Fruit fly (Drosophila melanogaster) whole organism, embryonic: Measurements from ENCODE around the gene Pnn.

Experiments
- Abd-B ChIP-seq: fragments of 200-800 bp; sonication (Bioruptor generic); optimal IDR thresholded peaks from 2 replicates; lab custom pipeline; 2018; ENCODE audit warnings: missing biosample characterization, mild to moderate bottlenecking, missing genetic modification characterization, moderate library complexity
- B-H1 ChIP-seq: fragments of 200-800 bp; sonication (Bioruptor generic); IDR thresholded peaks from 3 replicates; pipeline ENCODE4 v1.3.6; 2022; ENCODE audit warnings: missing biosample characterization, missing genetic modification characterization
- CG10565 ChIP-seq: fragments of 200-800 bp; sonication (Bioruptor generic); optimal IDR thresholded peaks from 3 replicates; lab custom pipeline; 2016; ENCODE audit warnings: missing biosample characterization, mild to moderate bottlenecking, missing genetic modification characterization
- CG11093 ChIP-seq: fragments of 200-800 bp; sonication (Bioruptor generic); IDR thresholded peaks from 3 replicates; pipeline ENCODE4 v1.3.6; 2022; ENCODE audit warnings: missing biosample characterization, missing genetic modification characterization
- CG11723 ChIP-seq: fragments of 200-800 bp; sonication (Bioruptor generic); optimal IDR thresholded peaks from 2 replicates; lab custom pipeline; 2017; ENCODE audit warnings: missing biosample characterization, mild to moderate bottlenecking, missing genetic modification characterization
- CG12659 ChIP-seq: fragments of 200-800 bp; sonication (Bioruptor generic); optimal IDR thresholded peaks from 3 replicates; lab custom pipeline; 2017; ENCODE audit warnings: mild to moderate bottlenecking, missing biosample characterization, missing genetic modification reagents, missing genetic modification characterization
- CG15073 ChIP-seq: fragments of 200-800 bp; sonication (Bioruptor generic); optimal IDR thresholded peaks from 2 replicates; lab custom pipeline; 2016; ENCODE audit warnings: missing biosample characterization, missing genetic modification characterization
- CG15479 ChIP-seq: fragments of 200-800 bp; sonication (Bioruptor generic); optimal IDR thresholded peaks from 3 replicates; lab custom pipeline; 2019; ENCODE audit warnings: missing biosample characterization, mild to moderate bottlenecking, missing genetic modification characterization, moderate library complexity
- CG16813 ChIP-seq: fragments of 200-800 bp; sonication (Bioruptor generic); IDR thresholded peaks from 3 replicates; pipeline ENCODE4 v1.3.6; 2022; ENCODE audit warnings: missing biosample characterization, missing genetic modification characterization; ENCODE audit not compliant: partially characterized antibody
- CG17186 ChIP-seq: fragments of 200-800 bp; sonication (Bioruptor generic); optimal IDR thresholded peaks from 3 replicates; lab custom pipeline; 2017; ENCODE audit warnings: missing biosample characterization, missing genetic modification reagents, missing genetic modification characterization
- CG17361 ChIP-seq: fragments of 200-800 bp; sonication (Bioruptor generic); IDR thresholded peaks from 3 replicates; pipeline ENCODE4 v1.3.6; 2022; ENCODE audit warnings: missing biosample characterization, missing genetic modification characterization
- CG17568 ChIP-seq: fragments of 200-800 bp; sonication (Bioruptor generic); optimal IDR thresholded peaks from 2 replicates; lab custom pipeline; 2018; ENCODE audit warnings: missing biosample characterization, mild to moderate bottlenecking, missing genetic modification characterization, moderate library complexity
- CG18764 ChIP-seq: fragments of 200-800 bp; sonication (Bioruptor generic); optimal IDR thresholded peaks from 3 replicates; lab custom pipeline; 2016; ENCODE audit warnings: missing biosample characterization, missing genetic modification characterization
- CG3726 ChIP-seq: fragments of 200-800 bp; sonication (Bioruptor generic); IDR thresholded peaks from 3 replicates; pipeline ENCODE4, ENCODE4 v1.3.6; 2022; ENCODE audit warnings: missing biosample characterization, missing genetic modification characterization
- CG6654 ChIP-seq: fragments of 200-800 bp; sonication (Bioruptor generic); optimal IDR thresholded peaks from 2 replicates; lab custom pipeline; 2017; ENCODE audit warnings: missing biosample characterization, mild to moderate bottlenecking, missing genetic modification characterization
- CG6765 ChIP-seq: fragments of 200-800 bp; sonication (Bioruptor generic); optimal IDR thresholded peaks from 3 replicates; lab custom pipeline; 2017; ENCODE audit warnings: missing biosample characterization, mild to moderate bottlenecking, missing genetic modification characterization
- CG8944 ChIP-seq: fragments of 200-800 bp; sonication (Bioruptor generic); optimal IDR thresholded peaks from 3 replicates; lab custom pipeline; 2016; ENCODE audit warnings: missing biosample characterization, missing genetic modification characterization
- D19B ChIP-seq: fragments of 200-800 bp; sonication (Bioruptor generic); optimal IDR thresholded peaks from 2 replicates; lab custom pipeline; 2017; ENCODE audit warnings: missing biosample characterization, mild to moderate bottlenecking, missing genetic modification characterization
- Deaf1 ChIP-seq: fragments of 200-800 bp; optimal IDR thresholded peaks from 3 replicates; lab custom pipeline; 2019; ENCODE audit warnings: missing biosample characterization, mild to moderate bottlenecking, missing genetic modification characterization, moderate library complexity
- Dp ChIP-seq: fragments of 200-800 bp; sonication (Bioruptor generic); optimal IDR thresholded peaks from 2 replicates; lab custom pipeline; 2018; ENCODE audit warnings: missing biosample characterization, mild to moderate bottlenecking, missing genetic modification characterization, moderate library complexity
- Ets65A ChIP-seq: fragments of 200-800 bp; sonication (Bioruptor generic); peaks from one replicate; lab custom pipeline; 2016; ENCODE audit warnings: missing biosample characterization, missing genetic modification characterization
- Fer2 ChIP-seq: fragments of 200-800 bp; sonication (Bioruptor generic); optimal IDR thresholded peaks from 2 replicates; lab custom pipeline; 2018; ENCODE audit warnings: missing biosample characterization, mild to moderate bottlenecking, missing genetic modification characterization, moderate library complexity
- H2.0 ChIP-seq: fragments of 200-800 bp; sonication (Bioruptor generic); IDR thresholded peaks from 2 replicates; pipeline ENCODE4 v1.3.6; 2022; ENCODE audit warnings: missing biosample characterization, missing genetic modification characterization
- Hmr ChIP-seq: fragments of 200-800 bp; sonication (Bioruptor generic); optimal IDR thresholded peaks from 3 replicates; lab custom pipeline; 2017; ENCODE audit warnings: mild to moderate bottlenecking, missing biosample characterization, missing genetic modification reagents, missing genetic modification characterization
- Hsf ChIP-seq: fragments of 200-800 bp; sonication (Bioruptor generic); optimal IDR thresholded peaks from 3 replicates; lab custom pipeline; 2016; ENCODE audit warnings: missing biosample characterization, missing genetic modification characterization
- Mes4 ChIP-seq: fragments of 200-800 bp; sonication (Bioruptor generic); optimal IDR thresholded peaks from 2 replicates; lab custom pipeline; 2016; ENCODE audit warnings: missing biosample characterization, missing genetic modification characterization
- NC2β ChIP-seq: fragments of 200-800 bp; sonication (Bioruptor generic); optimal IDR thresholded peaks from 2 replicates; lab custom pipeline; 2016; ENCODE audit warnings: missing biosample characterization, missing genetic modification characterization
- NfI ChIP-seq: fragments of 200-800 bp; sonication (Bioruptor generic); optimal IDR thresholded peaks from 3 replicates; lab custom pipeline; 2018; ENCODE audit warnings: missing biosample characterization, mild to moderate bottlenecking, missing genetic modification characterization, moderate library complexity
- Optix ChIP-seq: fragments of 200-800 bp; sonication (Bioruptor generic); IDR thresholded peaks from 3 replicates; pipeline ENCODE4 v1.3.6; 2022; ENCODE audit warnings: missing biosample characterization, missing genetic modification characterization
- Ravus ChIP-seq: fragments of 200-800 bp; sonication (Bioruptor generic); IDR thresholded peaks from 2 replicates; pipeline ENCODE4 v1.3.6; 2022; ENCODE audit warnings: missing biosample characterization, missing genetic modification characterization
- TFAM ChIP-seq: fragments of 200-800 bp; sonication (Bioruptor generic); optimal IDR thresholded peaks from 2 replicates; lab custom pipeline; 2017; ENCODE audit warnings: missing biosample characterization, missing genetic modification characterization, inconsistent platforms
- Xbp1 ChIP-seq: fragments of 200-800 bp; sonication (Bioruptor generic); optimal IDR thresholded peaks from 3 replicates; lab custom pipeline; 2016; ENCODE audit warnings: missing biosample characterization, mild to moderate bottlenecking, missing genetic modification characterization
- amos ChIP-seq: fragments of 200-800 bp; sonication (Bioruptor generic); IDR thresholded peaks from 2 replicates; pipeline ENCODE4 v1.3.6; 2022; ENCODE audit warnings: missing biosample characterization, missing genetic modification characterization; ENCODE audit not compliant: partially characterized antibody
- btn ChIP-seq: fragments of 200-800 bp; sonication (Bioruptor generic); optimal IDR thresholded peaks from 2 replicates; lab custom pipeline; 2016; ENCODE audit warnings: missing biosample characterization, missing genetic modification characterization
- dysf ChIP-seq: fragments of 200-800 bp; sonication (Bioruptor generic); IDR thresholded peaks from 3 replicates; pipeline ENCODE4 v1.3.6; 2022; ENCODE audit warnings: missing biosample characterization, missing genetic modification characterization
- ftz-f1 ChIP-seq: fragments of 200-800 bp; sonication (Bioruptor generic); optimal IDR thresholded peaks from 2 replicates; lab custom pipeline; 2016; ENCODE audit warnings: missing biosample characterization, missing genetic modification characterization
- gem ChIP-seq: fragments of 200-800 bp; sonication (Bioruptor generic); optimal IDR thresholded peaks from 2 replicates; lab custom pipeline; 2019; ENCODE audit warnings: missing biosample characterization, mild to moderate bottlenecking, missing genetic modification characterization, moderate library complexity
- hbn ChIP-seq: fragments of 200-800 bp; sonication (Bioruptor generic); IDR thresholded peaks from 2 replicates; pipeline ENCODE4 v1.3.6; 2022; ENCODE audit warnings: missing biosample characterization, missing genetic modification characterization; ENCODE audit not compliant: partially characterized antibody
- jumu ChIP-seq: fragments of 200-800 bp; sonication (Bioruptor generic); optimal IDR thresholded peaks from 3 replicates; lab custom pipeline; 2016; ENCODE audit warnings: missing biosample characterization, missing genetic modification characterization
- lola ChIP-seq, 3 experiments: fragments of >200 bp in 2 of 3; fragments of 200-800 bp in 1 of 3; sonication (Bioruptor generic) in 1 of 3; optimal IDR thresholded peaks; 2 replicates each; lab custom pipeline; 2017 to 2019; ENCODE audit warnings: missing biosample characterization in 3 of 3, missing genetic modification characterization in 3 of 3, mild to moderate bottlenecking in 1 of 3, moderate library complexity in 1 of 3
- nerfin-2 ChIP-seq: fragments of 200-800 bp; sonication (Bioruptor generic); IDR thresholded peaks from 2 replicates; pipeline ENCODE4 v1.3.6; 2022; ENCODE audit warnings: missing biosample characterization, missing genetic modification characterization; ENCODE audit not compliant: partially characterized antibody
- onecut ChIP-seq: fragments of 200-800 bp; sonication (Bioruptor generic); IDR thresholded peaks from 2 replicates; pipeline ENCODE4 v1.3.6; 2022; ENCODE audit warnings: missing biosample characterization, missing genetic modification characterization
- phol ChIP-seq: fragments of 200-800 bp; sonication (Bioruptor generic); optimal IDR thresholded peaks from 3 replicates; lab custom pipeline; 2018; ENCODE audit warnings: missing biosample characterization, mild to moderate bottlenecking, missing genetic modification characterization, moderate library complexity
- pnt ChIP-seq: fragments of 200-800 bp; sonication (Bioruptor generic); optimal IDR thresholded peaks from 3 replicates; lab custom pipeline; 2016; ENCODE audit warnings: missing biosample characterization, missing genetic modification characterization
- sens ChIP-seq: fragments of 200-800 bp; sonication (Bioruptor generic); peaks from one replicate; lab custom pipeline; 2016; ENCODE audit warnings: missing biosample characterization, missing genetic modification characterization
- stwl ChIP-seq: fragments of 200-800 bp; sonication (Bioruptor generic); optimal IDR thresholded peaks from 3 replicates; lab custom pipeline; 2018; ENCODE audit warnings: missing biosample characterization, mild to moderate bottlenecking, missing genetic modification characterization, moderate library complexity
- sug ChIP-seq: fragments of 200-800 bp; optimal IDR thresholded peaks from 2 replicates; lab custom pipeline; 2019; ENCODE audit warnings: missing biosample characterization, mild to moderate bottlenecking, missing genetic modification characterization, moderate library complexity
- twi ChIP-seq: fragments of 200-800 bp; optimal IDR thresholded peaks from 2 replicates; lab custom pipeline; 2019; ENCODE audit warnings: missing biosample characterization, mild to moderate bottlenecking, missing genetic modification characterization, moderate library complexity
- yki ChIP-seq: fragments of >200 bp; optimal IDR thresholded peaks from 3 replicates; lab custom pipeline; 2018
- zfh1 ChIP-seq: fragments of 200-800 bp; sonication (Bioruptor generic); IDR thresholded peaks from 3 replicates; pipeline ENCODE4 v1.3.6; 2022; ENCODE audit warnings: missing biosample characterization, missing genetic modification characterization

The Pnn gene

dm6 chr3R:9705008-9705628 is 35.6 kb upstream of the Pnn start, which contains the start of gene Unc-115a (continued):
- TF ChIP-seq Deaf1 (peak; percentile 96), hbn (GFP tag; lab: Robert Waterston, UW) (no peak), CG15479 (GFP tag; lab: Kevin White, UChicago) (peak; percentile 77), Ravus (GFP tag; lab: Robert Waterston, UW) (no peak), Dp (peak; percentile 41), yki (no peak), onecut (GFP tag; lab: Robert Waterston, UW) (peak; percentile 35; the same call in 1 of the 2 replicates), stwl (peak; percentile 69), Optix (GFP tag; lab: Robert Waterston, UW) (no peak), zfh1 (GFP tag; lab: Robert Waterston, UW) (no peak), dysf (no peak), pnt (GFP tag; lab: Kevin White, UChicago) (no peak), CG17568 (GFP tag; lab: Kevin White, UChicago) (no peak), TFAM (GFP tag; lab: Kevin White, UChicago) (no peak), D19B (GFP tag; lab: Kevin White, UChicago) (no peak), CG3726 (GFP tag; lab: Robert Waterston, UW) (no peak), CG18764 (GFP tag; lab: Kevin White, UChicago) (peak; percentile 20), Hsf (GFP tag; lab: Kevin White, UChicago) (peak; percentile 51), CG12659 (GFP tag; lab: Kevin White, UChicago) (peak; percentile 86), CG10565 (GFP tag; lab: Kevin White, UChicago) (no peak), sug (tag; lab: Kevin White, UChicago) (peak; percentile 41), Xbp1 (GFP tag; lab: Kevin White, UChicago) (peak; percentile 30), CG16813 (GFP tag; lab: Robert Waterston, UW) (no peak), gem (tag; lab: Kevin White, UChicago) (no peak), Mes4 (peak; percentile 61), Ets65A (GFP tag; lab: Kevin White, UChicago) (peak; percentile 90), amos (no peak), btn (GFP tag; lab: Kevin White, UChicago) (no peak), NC2β (peak; percentile 31), Hmr (peak; percentile 83), nerfin-2 (GFP tag; lab: Robert Waterston, UW) (no peak), CG17186 (GFP tag; lab: Kevin White, UChicago) (peak; percentile 2), B-H1 (GFP tag; lab: Robert Waterston, UW) (no peak), sens (GFP tag; lab: Kevin White, UChicago) (peak; percentile 93), NfI (GFP tag; lab: Kevin White, UChicago) (peak; percentile 36), CG11723 (no peak), H2.0 (GFP tag; lab: Robert Waterston, UW) (no peak), lola (GFP tag; optimal IDR thresholded peaks at IDR 0.05; lab: Kevin White, UChicago) (no peak), CG15073 (GFP tag; lab: Kevin White, UChicago) (no peak), CG8944 (GFP tag; lab: Kevin White, UChicago) (peak; percentile 42), jumu (GFP tag; lab: Kevin White, UChicago) (no peak), twi (no peak), CG11093 (GFP tag; lab: Robert Waterston, UW) (0 out of 3 replicates have a peak, but pooled peaks have one; percentile 12), ftz-f1 (GFP tag; lab: Kevin White, UChicago) (peak; percentile 58), phol (peak; percentile 59), Fer2 (tag; lab: Kevin White, UChicago) (no peak), Abd-B (GFP tag; lab: Kevin White, UChicago) (no peak), CG6765 (GFP tag; lab: Kevin White, UChicago) (peak; percentile 19), CG6654 (GFP tag; lab: Kevin White, UChicago) (no peak), CG17361 (GFP tag; lab: Robert Waterston, UW) (no peak)
